Worm (Caenorhabditis elegans) whole organism, L1 larva: Measurements from ENCODE around the gene E01G4.5.

Experiments
- C04F5.9 ChIP-seq: sonication (generic microtip); optimal IDR thresholded peaks from 2 replicates; lab custom pipeline; 2016; ENCODE audit warnings: missing genetic modification characterization, missing compliant biosample characterization
- C16A3.4 ChIP-seq: fragments of 150-350 bp; optimal IDR thresholded peaks from 2 replicates; lab custom pipeline; 2014; ENCODE audit warnings: missing biosample characterization, missing genetic modification characterization
- F16B12.6 ChIP-seq: fragments of 150-350 bp; optimal IDR thresholded peaks from 2 replicates; lab custom pipeline; 2014; ENCODE audit warnings: missing biosample characterization, missing genetic modification characterization
- alr-1 ChIP-seq: fragments of 200-800 bp; sonication (Bioruptor generic); optimal IDR thresholded peaks from 2 replicates; lab custom pipeline; 2018; ENCODE audit warnings: borderline replicate concordance, mild to moderate bottlenecking, missing genetic modification characterization, missing compliant biosample characterization
- aly-2 ChIP-seq: fragments of 150-350 bp; optimal IDR thresholded peaks from 2 replicates; lab custom pipeline; 2014; ENCODE audit warnings: missing biosample characterization, missing genetic modification characterization
- ceh-63 ChIP-seq: fragments of 200-800 bp; sonication (Bioruptor generic); optimal IDR thresholded peaks from 2 replicates; lab custom pipeline; 2018; ENCODE audit warnings: mild to moderate bottlenecking, missing genetic modification characterization, missing compliant biosample characterization
- ceh-8 ChIP-seq: fragments of 200-800 bp; sonication (Bioruptor generic); optimal IDR thresholded peaks from 2 replicates; lab custom pipeline; 2018; ENCODE audit warnings: mild to moderate bottlenecking, missing genetic modification characterization, moderate library complexity, missing compliant biosample characterization
- ceh-90 ChIP-seq: sonication (generic microtip); optimal IDR thresholded peaks from 2 replicates; lab custom pipeline; 2016; ENCODE audit warnings: missing genetic modification characterization, missing compliant biosample characterization
- efl-1 ChIP-seq, 4 experiments: fragments of 150-350 bp; optimal IDR thresholded peaks in 3 of 4; peaks in 1 of 4; 1 replicate in 1 of 4; 2 replicates in 3 of 4; lab custom pipeline; 2014; ENCODE audit warnings: missing biosample characterization in 2 of 4, missing genetic modification characterization in 2 of 4, missing genetic modification reagents in 2 of 4
- efl-3 ChIP-seq: fragments of 200-800 bp; sonication (Bioruptor generic); optimal IDR thresholded peaks from 2 replicates; lab custom pipeline; 2018; ENCODE audit warnings: mild to moderate bottlenecking, missing genetic modification characterization, missing compliant biosample characterization
- egl-13 ChIP-seq: sonication (generic microtip); optimal IDR thresholded peaks from 2 replicates; lab custom pipeline; 2016; ENCODE audit warnings: missing genotype, missing genetic modification reagents, missing genetic modification characterization, missing compliant biosample characterization
- egl-27 ChIP-seq, 2 experiments: fragments of 150-350 bp in 1 of 2; sonication (generic microtip); optimal IDR thresholded peaks; 3 replicates each; lab custom pipeline; 2017 to 2018; ENCODE audit warnings: missing biosample characterization in 2 of 2, missing genetic modification characterization in 2 of 2, missing genetic modification reagents in 2 of 2
- elt-3 ChIP-seq, 6 experiments: fragments of 150-350 bp in 1 of 6; sonication (generic microtip); optimal IDR thresholded peaks; 2 replicates each; lab custom pipeline; 2017 to 2018; ENCODE audit warnings: missing biosample characterization in 6 of 6, missing genetic modification characterization in 6 of 6, inconsistent platforms in 1 of 6
- grh-1 ChIP-seq: fragments of 200-800 bp; sonication (Bioruptor generic); IDR thresholded peaks from 2 replicates; pipeline ENCODE4 v1.3.6; 2022; ENCODE audit warnings: missing genetic modification reagents, missing genetic modification characterization, missing compliant biosample characterization
- hlh-17 ChIP-seq: fragments of 200-800 bp; sonication (Bioruptor generic); optimal IDR thresholded peaks from 2 replicates; lab custom pipeline; 2018; ENCODE audit warnings: missing genetic modification characterization, mild to moderate bottlenecking, missing compliant biosample characterization, moderate library complexity, borderline replicate concordance
- irx-1 ChIP-seq: sonication (generic microtip); optimal IDR thresholded peaks from 2 replicates; lab custom pipeline; 2016; ENCODE audit warnings: missing genetic modification characterization, missing compliant biosample characterization
- isw-1 ChIP-seq: fragments of 200-800 bp; sonication (Bioruptor generic); IDR thresholded peaks from 2 replicates; pipeline ENCODE4 v1.3.6; 2022; ENCODE audit warnings: missing genetic modification characterization, missing compliant biosample characterization
- jun-1 ChIP-seq: fragments of 150-350 bp; optimal IDR thresholded peaks from 2 replicates; lab custom pipeline; 2014; ENCODE audit warnings: missing biosample characterization, missing genetic modification reagents, missing genetic modification characterization
- lin-13 ChIP-seq: fragments of 150-350 bp; optimal IDR thresholded peaks from 2 replicates; lab custom pipeline; 2014; ENCODE audit warnings: missing biosample characterization, missing genetic modification reagents, missing genetic modification characterization
- lin-35 ChIP-seq, 2 experiments: fragments of 150-350 bp; optimal IDR thresholded peaks; 2 replicates each; lab custom pipeline; 2014; ENCODE audit warnings: missing biosample characterization in 2 of 2, missing genetic modification characterization in 2 of 2, missing genetic modification reagents in 2 of 2
- lin-39 ChIP-seq: fragments of 150-350 bp; optimal IDR thresholded peaks from 2 replicates; lab custom pipeline; 2014; ENCODE audit warnings: missing biosample characterization, missing genetic modification reagents, missing genetic modification characterization
- lir-3 ChIP-seq: sonication (generic microtip); optimal IDR thresholded peaks from 2 replicates; lab custom pipeline; 2016; ENCODE audit warnings: mild to moderate bottlenecking, missing genetic modification characterization, moderate library complexity, missing compliant biosample characterization; ENCODE audit not compliant: poor library complexity
- lsy-2 ChIP-seq, 2 experiments: fragments of 150-350 bp; optimal IDR thresholded peaks; 2 replicates each; lab custom pipeline; 2014; ENCODE audit warnings: missing biosample characterization in 2 of 2, missing genetic modification characterization in 2 of 2
- mab-9 ChIP-seq: fragments of 200-800 bp; sonication (Bioruptor generic); IDR thresholded peaks from 2 replicates; pipeline ENCODE4 v1.3.6; 2022; ENCODE audit warnings: missing genetic modification reagents, missing genetic modification characterization, missing compliant biosample characterization
- mep-1 ChIP-seq: fragments of 150-350 bp; optimal IDR thresholded peaks from 2 replicates; lab custom pipeline; 2014; ENCODE audit warnings: missing biosample characterization, missing genetic modification characterization
- nhr-11 ChIP-seq: fragments of 150-350 bp; optimal IDR thresholded peaks from 2 replicates; lab custom pipeline; 2014; ENCODE audit warnings: missing biosample characterization, missing genetic modification characterization
- nhr-237 ChIP-seq: fragments of 150-350 bp; optimal IDR thresholded peaks from 2 replicates; lab custom pipeline; 2014; ENCODE audit warnings: missing biosample characterization, missing genetic modification characterization
- nhr-28 ChIP-seq: fragments of 150-350 bp; optimal IDR thresholded peaks from 2 replicates; lab custom pipeline; 2014; ENCODE audit warnings: missing biosample characterization, missing genetic modification characterization
- nhr-71 ChIP-seq: sonication (generic microtip); optimal IDR thresholded peaks from 2 replicates; lab custom pipeline; 2016; ENCODE audit warnings: mild to moderate bottlenecking, missing genetic modification characterization, moderate library complexity, missing compliant biosample characterization
- nhr-76 ChIP-seq: sonication (generic microtip); optimal IDR thresholded peaks from 2 replicates; lab custom pipeline; 2017; ENCODE audit warnings: missing biosample characterization, missing genetic modification characterization
- nhr-77 ChIP-seq: fragments of 150-350 bp; optimal IDR thresholded peaks from 2 replicates; lab custom pipeline; 2014; ENCODE audit warnings: missing biosample characterization, missing genetic modification characterization
- nhr-84 ChIP-seq: sonication (generic microtip); optimal IDR thresholded peaks from 2 replicates; lab custom pipeline; 2017; ENCODE audit warnings: missing biosample characterization, missing genetic modification characterization
- pqm-1 ChIP-seq: sonication (generic microtip); optimal IDR thresholded peaks from 3 replicates; lab custom pipeline; 2017; ENCODE audit warnings: missing biosample characterization, missing genetic modification characterization
- skn-1 ChIP-seq: fragments of 150-350 bp; optimal IDR thresholded peaks from 2 replicates; lab custom pipeline; 2014; ENCODE audit warnings: missing biosample characterization, missing genetic modification characterization
- sox-4 ChIP-seq: sonication (generic microtip); optimal IDR thresholded peaks from 2 replicates; lab custom pipeline; 2016; ENCODE audit warnings: missing genetic modification characterization, missing compliant biosample characterization
- sup-37 ChIP-seq: fragments of 200-800 bp; sonication (Bioruptor generic); optimal IDR thresholded peaks from 2 replicates; lab custom pipeline; 2018; ENCODE audit warnings: mild to moderate bottlenecking, missing genetic modification characterization, missing compliant biosample characterization
- swsn-7 ChIP-seq: sonication (generic microtip); optimal IDR thresholded peaks from 2 replicates; lab custom pipeline; 2016; ENCODE audit warnings: missing genetic modification characterization, missing compliant biosample characterization
- tbx-2 ChIP-seq: sonication (generic microtip); optimal IDR thresholded peaks from 2 replicates; lab custom pipeline; 2016; ENCODE audit warnings: missing genetic modification characterization, missing compliant biosample characterization
- tlp-1 ChIP-seq: fragments of 150-350 bp; optimal IDR thresholded peaks from 2 replicates; lab custom pipeline; 2014; ENCODE audit warnings: missing biosample characterization, missing genetic modification characterization
- unc-130 ChIP-seq: fragments of 150-350 bp; optimal IDR thresholded peaks from 2 replicates; lab custom pipeline; 2017; ENCODE audit warnings: missing biosample characterization, missing genetic modification characterization, inconsistent platforms
- unc-98 ChIP-seq: fragments of 200-800 bp; sonication (Bioruptor generic); IDR thresholded peaks from 2 replicates; pipeline ENCODE4 v1.3.6; 2022; ENCODE audit warnings: missing genetic modification characterization, missing compliant biosample characterization
- vab-15 ChIP-seq: sonication (generic microtip); optimal IDR thresholded peaks from 2 replicates; lab custom pipeline; 2017; ENCODE audit warnings: missing genotype, mild to moderate bottlenecking, missing genetic modification characterization, missing compliant biosample characterization
- xbp-1 ChIP-seq: sonication (generic microtip); optimal IDR thresholded peaks from 2 replicates; lab custom pipeline; 2016; ENCODE audit warnings: missing genetic modification characterization, missing compliant biosample characterization
- zag-1 ChIP-seq: fragments of 150-350 bp; optimal IDR thresholded peaks from 2 replicates; lab custom pipeline; 2014; ENCODE audit warnings: missing biosample characterization, missing genetic modification characterization
- zip-4 ChIP-seq: fragments of 200-800 bp; sonication (Bioruptor generic); optimal IDR thresholded peaks from 2 replicates; lab custom pipeline; 2018; ENCODE audit warnings: mild to moderate bottlenecking, missing genetic modification characterization, moderate library complexity, missing compliant biosample characterization

Gene E01G4.5

ce11 chrII:13492948-13493347 is 20.7 kb downstream of the E01G4.5 start, which contains the start of gene F45H10.2:
F45H10.2 (minus strand) TSS chrII:13493048.
- no peak for TF ChIP-seq nhr-76
- TF ChIP-seq lin-39 (tag; lab: Kevin White, UChicago), result no peak
- TF ChIP-seq xbp-1, result no peak
- TF ChIP-seq swsn-7 (tag; lab: Kevin White, UChicago), result no peak
- no peak for TF ChIP-seq grh-1 (GFP tag; lab: Robert Waterston, UW)
- no peak for TF ChIP-seq alr-1
- no peak for TF ChIP-seq C04F5.9 (tag; lab: Kevin White, UChicago)
- no peak for TF ChIP-seq jun-1
- no peak for TF ChIP-seq sox-4 (tag; lab: Kevin White, UChicago)
- TF ChIP-seq ceh-63 (GFP tag; lab: Kevin White, UChicago), result no peak
- TF ChIP-seq sup-37 (GFP tag; lab: Kevin White, UChicago), result no peak
- no peak for TF ChIP-seq egl-27 (tag; optimal IDR thresholded peaks at IDR 0.05; lab: Kevin White, UChicago)
- TF ChIP-seq unc-130 (tag; lab: Kevin White, UChicago), result no peak
- TF ChIP-seq tlp-1 (tag; lab: Kevin White, UChicago), result no peak
- TF ChIP-seq efl-1 (optimal IDR thresholded peaks at IDR 0.05; lab: Kevin White, UChicago), result no peak
- no peak for TF ChIP-seq efl-1 (GFP tag; optimal IDR thresholded peaks at IDR 0.05 in 1 of 2; lab: Kevin White, UChicago)
- no peak for TF ChIP-seq ceh-90 (tag; lab: Kevin White, UChicago)
- no peak for TF ChIP-seq mab-9 (GFP tag; lab: Robert Waterston, UW)

ce11 chrII:13494175-13494650 is 22.0 kb downstream of the E01G4.5 start, which contains the start of gene ndua-7:
ndua-7 (minus strand) TSS chrII:13494600.
- TF ChIP-seq tbx-2, result no peak
- no peak for TF ChIP-seq efl-1 (optimal IDR thresholded peaks at IDR 0.05; lab: Kevin White, UChicago)
- peak in 1 of 2 experiments; percentile 35 for TF ChIP-seq efl-1 (GFP tag; optimal IDR thresholded peaks at IDR 0.05 in 1 of 2; lab: Kevin White, UChicago)
- no peak for TF ChIP-seq mab-9 (GFP tag; lab: Robert Waterston, UW)
- peak; percentile 31 for TF ChIP-seq ceh-8 (GFP tag; lab: Kevin White, UChicago)

ce11 chrII:13494762-13495161 is 22.6 kb downstream of the E01G4.5 start:
- TF ChIP-seq grh-1 (GFP tag; lab: Robert Waterston, UW), result no peak
- peak; percentile 13 to 42 for TF ChIP-seq lin-35 (GFP tag; optimal IDR thresholded peaks at IDR 0.05; lab: Kevin White, UChicago)
- TF ChIP-seq swsn-7 (tag; lab: Kevin White, UChicago), result peak; percentile 50
- TF ChIP-seq egl-13 (tag; lab: Kevin White, UChicago), result peak; percentile 17
- TF ChIP-seq nhr-77 (tag; lab: Kevin White, UChicago), result no peak
- TF ChIP-seq skn-1 (tag; lab: Kevin White, UChicago), result no peak
- no peak for TF ChIP-seq egl-27 (tag; optimal IDR thresholded peaks at IDR 0.05; lab: Kevin White, UChicago)
- TF ChIP-seq efl-3, result no peak
- TF ChIP-seq nhr-237, result no peak
- peak; percentile 35 for TF ChIP-seq irx-1 (tag; lab: Kevin White, UChicago)
- TF ChIP-seq lsy-2 (tag; optimal IDR thresholded peaks at IDR 0.05; lab: Kevin White, UChicago), result peak; percentile 68 to 69
- TF ChIP-seq tbx-2, result peak; percentile 9
- no peak for TF ChIP-seq vab-15
- peak; percentile 25 to 54 for TF ChIP-seq efl-1 (optimal IDR thresholded peaks at IDR 0.05; lab: Kevin White, UChicago)
- peak; percentile 62 to 93 for TF ChIP-seq efl-1 (GFP tag; optimal IDR thresholded peaks at IDR 0.05 in 1 of 2; lab: Kevin White, UChicago)
- TF ChIP-seq lir-3 (tag; lab: Kevin White, UChicago), result no peak
- peak; percentile 59 for TF ChIP-seq nhr-71
- peak; percentile 42 for TF ChIP-seq xbp-1
- TF ChIP-seq F16B12.6 (tag; lab: Kevin White, UChicago), result peak; percentile 93
- no peak for TF ChIP-seq tlp-1 (tag; lab: Kevin White, UChicago)
- TF ChIP-seq unc-98 (GFP tag; lab: Robert Waterston, UW), result no peak
- TF ChIP-seq nhr-84 (tag; lab: Kevin White, UChicago), result no peak
- no peak for TF ChIP-seq zip-4 (GFP tag; lab: Kevin White, UChicago)
- TF ChIP-seq lin-13, result no peak
- TF ChIP-seq C16A3.4 (tag; lab: Kevin White, UChicago), result peak; percentile 15
- TF ChIP-seq elt-3 (tag; optimal IDR thresholded peaks at IDR 0.05; lab: Kevin White, UChicago), result no peak
- no peak for TF ChIP-seq lin-39 (tag; lab: Kevin White, UChicago)
- TF ChIP-seq mab-9 (GFP tag; lab: Robert Waterston, UW), result no peak
- TF ChIP-seq ceh-63 (GFP tag; lab: Kevin White, UChicago), result no peak
- no peak for TF ChIP-seq zag-1 (tag; lab: Kevin White, UChicago)
- no peak for TF ChIP-seq alr-1
- TF ChIP-seq pqm-1 (tag; lab: Kevin White, UChicago), result no peak
- TF ChIP-seq aly-2 (tag; lab: Kevin White, UChicago), result no peak
- TF ChIP-seq nhr-11 (tag; lab: Kevin White, UChicago), result no peak
- peak; percentile 11 for TF ChIP-seq nhr-28 (tag; lab: Kevin White, UChicago)
- TF ChIP-seq mep-1 (tag; lab: Kevin White, UChicago), result peak; percentile 66
- no peak; the same call in 1 of the 2 replicates for TF ChIP-seq isw-1 (GFP tag; lab: Robert Waterston, UW)
- TF ChIP-seq jun-1, result no peak
- no peak for TF ChIP-seq hlh-17 (GFP tag; lab: Kevin White, UChicago)
